Fruit fly (Drosophila melanogaster): Measurements from ENCODE around the gene bcn92.

Gene bcn92

dm6 chrX:2135868-2136787 lies 13.3 kb downstream of the bcn92 start (continued):
- TF ChIP-seq sqz (GFP tag; optimal IDR thresholded peaks at IDR 0.05) (no peak), CG6791 (GFP tag; IDR thresholded peaks at IDR 0.05; ENCODE audit: partially characterized antibody) (no peak), CG9932 (GFP tag; IDR thresholded peaks at IDR 0.05) (peak; percentile 58), CG15011 (GFP tag; optimal IDR thresholded peaks at IDR 0.05) (no peak), caup (GFP tag; optimal IDR thresholded peaks at IDR 0.05; ENCODE audit: severe bottlenecking) (no peak), Hr51 (GFP tag; optimal IDR thresholded peaks at IDR 0.05) (peak in 1 of 2 experiments; percentile 34), CG13624 (GFP tag; optimal IDR thresholded peaks at IDR 0.05) (peak; percentile 12), en (GFP tag; optimal IDR thresholded peaks at IDR 0.05) (no peak), unpg (GFP tag; optimal IDR thresholded peaks at IDR 0.05) (peak; percentile 45), Jarid2 (GFP tag; optimal IDR thresholded peaks at IDR 0.05) (peak; percentile 60), gsb (GFP tag; IDR thresholded peaks at IDR 0.05) (no peak), croc (GFP tag; conservative IDR thresholded peaks at IDR 0.05) (peak; percentile 18; the same call in 1 of the 3 replicates), tgo (GFP tag; IDR thresholded peaks at IDR 0.05) (peak; percentile 56), org-1 (GFP tag; optimal IDR thresholded peaks at IDR 0.05) (peak; percentile 1), zf30C (GFP tag; optimal IDR thresholded peaks at IDR 0.05) (peak; percentile 78), CG8290 (GFP tag; optimal IDR thresholded peaks at IDR 0.05) (no peak), CG8290 (tag; optimal IDR thresholded peaks at IDR 0.05) (no peak), pita (GFP tag; optimal IDR thresholded peaks at IDR 0.05) (no peak), Oli (tag; optimal IDR thresholded peaks at IDR 0.05) (peak; percentile 52), ac (GFP tag; optimal IDR thresholded peaks at IDR 0.05) (no peak), CG2129 (GFP tag; IDR thresholded peaks at IDR 0.05; ENCODE audit: partially characterized antibody) (no peak), Nf-YC (tag; optimal IDR thresholded peaks at IDR 0.05) (no peak), CG4404 (GFP tag; IDR thresholded peaks at IDR 0.05) (peak; percentile 52), CG8089 (GFP tag; optimal IDR thresholded peaks at IDR 0.05) (no peak), CG3995 (GFP tag; optimal IDR thresholded peaks at IDR 0.05) (no peak), CG13894 (tag; optimal IDR thresholded peaks at IDR 0.05) (no peak), CG17385 (GFP tag; optimal IDR thresholded peaks at IDR 0.05) (no peak), CG4707 (GFP tag; optimal IDR thresholded peaks at IDR 0.05) (no peak), sisA (GFP tag; IDR thresholded peaks at IDR 0.05) (no peak; the same call in none of the 2 replicates), sens (GFP tag) (peak; percentile 73), CG16779 (GFP tag; IDR thresholded peaks at IDR 0.05) (no peak), CG2712 (tag; optimal IDR thresholded peaks at IDR 0.05) (no peak), CG31365 (tag; optimal IDR thresholded peaks at IDR 0.05) (no peak), ken (GFP tag; IDR thresholded peaks at IDR 0.05) (0 out of 3 replicates have a peak, but pooled peaks have one; percentile 39), CG11456 (GFP tag; IDR thresholded peaks at IDR 0.05) (peak; percentile 15; the same call in 1 of the 3 replicates), dm (GFP tag; optimal IDR thresholded peaks at IDR 0.05) (no peak), CG7963 (GFP tag; IDR thresholded peaks at IDR 0.05; ENCODE audit: partially characterized antibody) (no peak), Mrtf (GFP tag; IDR thresholded peaks at IDR 0.05) (peak; percentile 61; the same call in 1 of the 3 replicates), CG12071 (GFP tag; optimal IDR thresholded peaks at IDR 0.05) (no peak), Eip74EF (GFP tag; optimal IDR thresholded peaks at IDR 0.05) (no peak), CG16815 (GFP tag; optimal IDR thresholded peaks at IDR 0.05) (peak; percentile 41), CG1832 (GFP tag; optimal IDR thresholded peaks at IDR 0.05) (no peak), CG17912 (GFP tag; optimal IDR thresholded peaks at IDR 0.05) (no peak), CG14710 (tag; optimal IDR thresholded peaks at IDR 0.05) (no peak), sd (tag; optimal IDR thresholded peaks at IDR 0.05) (peak; percentile 60), slp2 (GFP tag; optimal IDR thresholded peaks at IDR 0.05) (peak; percentile 50), Camta (GFP tag; optimal IDR thresholded peaks at IDR 0.05) (no peak), CG7556 (GFP tag; optimal IDR thresholded peaks at IDR 0.05) (no peak)

Data from whole organism, embryonic.